Fruit fly (Drosophila melanogaster): ENCODE results near the gene CG13309.

Gene CG13309

dm6 chr3L:8827133-8827867 lies 17.1 kb downstream of the CG13309 start, which contains the start of gene dally:
dally (plus strand) TSS chr3L:8827505.
- no peak for TF ChIP-seq Mio (GFP tag; optimal IDR thresholded peaks at IDR 0.05)
- TF ChIP-seq Sp1 (GFP tag; optimal IDR thresholded peaks at IDR 0.05): peak; percentile 43
- peak; percentile 87 for TF ChIP-seq Dif (GFP tag; optimal IDR thresholded peaks at IDR 0.05; ENCODE audit: partially characterized antibody)
- TF ChIP-seq HLH106 (tag; optimal IDR thresholded peaks at IDR 0.05): no peak
- peak; percentile 74 for TF ChIP-seq woc (GFP tag; optimal IDR thresholded peaks at IDR 0.05)
- TF ChIP-seq Dfd (GFP tag; optimal IDR thresholded peaks at IDR 0.05): no peak
- peak; percentile 58 for TF ChIP-seq Hr83 (GFP tag; optimal IDR thresholded peaks at IDR 0.05; ENCODE audit: poor library complexity, severe bottlenecking)
- TF ChIP-seq CG32264 (GFP tag; optimal IDR thresholded peaks at IDR 0.05): no peak
- TF ChIP-seq rgr (GFP tag; optimal IDR thresholded peaks at IDR 0.05): peak; percentile 43
- peak; percentile 77 to 85 for TF ChIP-seq dl (GFP tag; optimal IDR thresholded peaks at IDR 0.05; ENCODE audit: insufficient read depth in 1 of 2, partially characterized antibody in 2 of 2)
- TF ChIP-seq Rel (GFP tag; optimal IDR thresholded peaks at IDR 0.05): peak; percentile 38
- peak; percentile 38 for TF ChIP-seq Rel (tag; optimal IDR thresholded peaks at IDR 0.05)
- peak; percentile 42 for TF ChIP-seq Vsx2 (GFP tag; optimal IDR thresholded peaks at IDR 0.05; ENCODE audit: partially characterized antibody)
- TF ChIP-seq Myc (optimal IDR thresholded peaks at IDR 0.05): no peak
- TF ChIP-seq N (GFP tag; optimal IDR thresholded peaks at IDR 0.05): no peak
- no peak for TF ChIP-seq lola (GFP tag; optimal IDR thresholded peaks at IDR 0.05)
- TF ChIP-seq fru (GFP tag; optimal IDR thresholded peaks at IDR 0.05): peak; percentile 23
- TF ChIP-seq foxo (GFP tag; optimal IDR thresholded peaks at IDR 0.05): peak; percentile 20 to 25
- TF ChIP-seq br (GFP tag; optimal IDR thresholded peaks at IDR 0.05): peak; percentile 29
- no peak for TF ChIP-seq CrebA (GFP tag; optimal IDR thresholded peaks at IDR 0.05; ENCODE audit: borderline replicate concordance)
- TF ChIP-seq jim (GFP tag; optimal IDR thresholded peaks at IDR 0.05): peak; percentile 26
- peak; percentile 75 for TF ChIP-seq sage (GFP tag; optimal IDR thresholded peaks at IDR 0.05)
- TF ChIP-seq brk (GFP tag; optimal IDR thresholded peaks at IDR 0.05): peak; percentile 24
- no peak for TF ChIP-seq pan (optimal IDR thresholded peaks at IDR 0.05)
- TF ChIP-seq h (GFP tag; optimal IDR thresholded peaks at IDR 0.05): peak; percentile 11
- no peak for TF ChIP-seq Jra (GFP tag; optimal IDR thresholded peaks at IDR 0.05)
- TF ChIP-seq usp (GFP tag; optimal IDR thresholded peaks at IDR 0.05): no peak

DNA sequence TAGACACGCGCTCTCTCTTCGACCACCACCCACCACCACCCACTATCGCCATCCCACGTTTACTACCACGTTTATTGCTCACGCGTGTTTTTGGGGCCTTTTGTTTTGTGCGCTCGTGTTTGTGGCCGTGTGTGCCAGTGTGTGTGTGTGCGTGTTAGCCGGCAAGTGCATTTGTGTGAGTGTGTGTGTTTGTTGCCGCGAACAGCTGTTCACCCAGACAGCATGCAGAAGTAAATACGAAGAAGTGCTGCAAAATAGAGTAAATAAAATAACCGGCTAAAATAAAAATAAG lies 17.6 kb downstream of the CG13309 start:
- TF ChIP-seq pan (optimal IDR thresholded peaks at IDR 0.05) (no peak), Hnf4 (GFP tag; optimal IDR thresholded peaks at IDR 0.05) (no peak), CrebA (GFP tag; optimal IDR thresholded peaks at IDR 0.05; ENCODE audit: borderline replicate concordance) (no peak), jim (GFP tag; optimal IDR thresholded peaks at IDR 0.05) (no peak), h (GFP tag; optimal IDR thresholded peaks at IDR 0.05) (no peak), Dif (GFP tag; optimal IDR thresholded peaks at IDR 0.05; ENCODE audit: partially characterized antibody) (no peak), sv (GFP tag; optimal IDR thresholded peaks at IDR 0.05) (no peak)

dm6 chr3L:8829572-8829971 lies 19.4 kb downstream of the CG13309 start:
- no peak for TF ChIP-seq N (GFP tag; optimal IDR thresholded peaks at IDR 0.05)
- no peak for TF ChIP-seq h (GFP tag; optimal IDR thresholded peaks at IDR 0.05)
- TF ChIP-seq br (GFP tag; optimal IDR thresholded peaks at IDR 0.05): no peak
- no peak for TF ChIP-seq psq (GFP tag; optimal IDR thresholded peaks at IDR 0.05)
- TF ChIP-seq OdsH (GFP tag; optimal IDR thresholded peaks at IDR 0.05): no peak
- TF ChIP-seq Dif (GFP tag; optimal IDR thresholded peaks at IDR 0.05; ENCODE audit: partially characterized antibody): no peak
- TF ChIP-seq CG32264 (GFP tag; optimal IDR thresholded peaks at IDR 0.05): no peak
- TF ChIP-seq Hnf4 (GFP tag; optimal IDR thresholded peaks at IDR 0.05): no peak
- no peak for TF ChIP-seq HLH106 (tag; optimal IDR thresholded peaks at IDR 0.05)
- no peak for TF ChIP-seq jim (GFP tag; optimal IDR thresholded peaks at IDR 0.05)
- TF ChIP-seq Jra (GFP tag; optimal IDR thresholded peaks at IDR 0.05): no peak
- TF ChIP-seq usp (GFP tag; optimal IDR thresholded peaks at IDR 0.05): no peak

DNA sequence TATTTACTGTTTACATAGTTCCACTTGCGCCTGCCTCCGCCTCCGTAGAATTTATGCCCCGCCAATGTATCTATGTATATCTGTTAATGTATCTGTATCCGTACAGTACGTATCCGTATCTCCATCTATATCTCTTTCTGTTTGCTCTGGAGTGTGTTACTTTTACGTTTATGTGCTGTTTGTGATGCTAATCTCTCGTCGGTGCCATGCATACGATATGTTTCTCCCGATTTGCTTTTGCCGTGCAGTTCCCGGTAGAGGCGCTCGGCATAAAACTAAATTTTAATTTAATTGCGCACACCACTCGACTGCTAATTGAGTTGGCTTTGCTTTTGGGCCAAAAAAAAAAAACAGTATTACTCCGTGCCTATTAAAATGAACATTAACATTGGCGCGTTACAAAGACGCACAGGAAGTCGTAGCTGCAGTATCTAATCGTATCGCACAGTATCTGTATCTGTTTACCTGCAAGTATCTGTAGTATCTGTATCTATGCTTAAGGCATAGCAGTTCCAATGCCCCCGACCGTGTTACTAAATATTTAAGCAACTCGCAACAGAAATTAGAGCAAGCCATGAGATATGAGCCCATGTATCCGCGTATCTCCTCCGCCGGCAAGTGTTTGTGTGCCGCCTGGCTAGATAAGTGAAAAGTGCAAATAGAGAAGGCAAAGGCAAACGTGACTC lies 20.0 kb downstream of the CG13309 start:
- no peak for TF ChIP-seq Vsx2 (GFP tag; optimal IDR thresholded peaks at IDR 0.05; ENCODE audit: partially characterized antibody)
- TF ChIP-seq brk (GFP tag; optimal IDR thresholded peaks at IDR 0.05): no peak
- no peak for TF ChIP-seq lola (GFP tag; optimal IDR thresholded peaks at IDR 0.05)
